Fruit fly (Drosophila melanogaster) whole organism, embryonic: Measurements from ENCODE around the gene ImpL1.

ENCODE experiments used
- Atf6 ChIP-seq: fragments of 200-800 bp; sonication (Bioruptor generic); IDR thresholded peaks from 2 replicates; pipeline ENCODE4 v1.3.6; 2022; ENCODE audit warnings: missing biosample characterization, missing genetic modification characterization
- BtbVII ChIP-seq: fragments of 200-800 bp; sonication (Bioruptor generic); optimal IDR thresholded peaks from 3 replicates; lab custom pipeline; 2017; ENCODE audit warnings: missing biosample characterization, mild to moderate bottlenecking, missing genetic modification characterization
- CG10366 ChIP-seq: fragments of 200-800 bp; sonication (Bioruptor generic); IDR thresholded peaks from 2 replicates; pipeline ENCODE4 v1.3.6; 2022; ENCODE audit warnings: missing biosample characterization, missing genetic modification characterization
- CG10431 ChIP-seq: fragments of 200-800 bp; sonication (Bioruptor generic); optimal IDR thresholded peaks from 3 replicates; lab custom pipeline; 2018; ENCODE audit warnings: missing biosample characterization, mild to moderate bottlenecking, missing genetic modification characterization
- CG10565 ChIP-seq: fragments of 200-800 bp; sonication (Bioruptor generic); optimal IDR thresholded peaks from 3 replicates; lab custom pipeline; 2016; ENCODE audit warnings: missing biosample characterization, mild to moderate bottlenecking, missing genetic modification characterization
- CG11504 ChIP-seq: fragments of 200-800 bp; sonication (Bioruptor generic); optimal IDR thresholded peaks from 3 replicates; lab custom pipeline; 2019; ENCODE audit warnings: missing biosample characterization, mild to moderate bottlenecking, missing genetic modification characterization, moderate library complexity
- CG11723 ChIP-seq: fragments of 200-800 bp; sonication (Bioruptor generic); optimal IDR thresholded peaks from 2 replicates; lab custom pipeline; 2017; ENCODE audit warnings: missing biosample characterization, mild to moderate bottlenecking, missing genetic modification characterization
- CG14860 ChIP-seq: fragments of 200-800 bp; sonication (Bioruptor generic); IDR thresholded peaks from 3 replicates; pipeline ENCODE4 v1.3.6; 2022; ENCODE audit warnings: missing biosample characterization, missing genetic modification characterization; ENCODE audit not compliant: partially characterized antibody
- CG15514 ChIP-seq: fragments of 200-800 bp; sonication (Bioruptor generic); optimal IDR thresholded peaks from 3 replicates; lab custom pipeline; 2017; ENCODE audit warnings: missing biosample characterization, missing genetic modification characterization, mild to moderate bottlenecking, moderate library complexity, missing genetic modification reagents
- CG1603 ChIP-seq: fragments of 200-800 bp; sonication (Bioruptor generic); optimal IDR thresholded peaks from 2 replicates; lab custom pipeline; 2019; ENCODE audit warnings: missing biosample characterization, mild to moderate bottlenecking, missing genetic modification characterization, moderate library complexity
- CG1647 ChIP-seq: fragments of 200-800 bp; sonication (Bioruptor generic); optimal IDR thresholded peaks from 3 replicates; lab custom pipeline; 2016; ENCODE audit warnings: missing biosample characterization, missing genetic modification characterization
- CG17361 ChIP-seq: fragments of 200-800 bp; sonication (Bioruptor generic); IDR thresholded peaks from 3 replicates; pipeline ENCODE4 v1.3.6; 2022; ENCODE audit warnings: missing biosample characterization, missing genetic modification characterization
- CG2116 ChIP-seq: fragments of 200-800 bp; sonication (Bioruptor generic); optimal IDR thresholded peaks from 3 replicates; lab custom pipeline; 2018; ENCODE audit warnings: missing biosample characterization, mild to moderate bottlenecking, missing genetic modification characterization
- CG32532 ChIP-seq: fragments of 200-800 bp; sonication (Bioruptor generic); IDR thresholded peaks from 2 replicates; pipeline ENCODE4 v1.3.6; 2022; ENCODE audit warnings: missing biosample characterization, missing genetic modification characterization
- CG4424 ChIP-seq: fragments of 200-800 bp; sonication (Bioruptor generic); optimal IDR thresholded peaks from 3 replicates; lab custom pipeline; 2016; ENCODE audit warnings: missing biosample characterization, missing genetic modification characterization
- CG5953 ChIP-seq: fragments of 200-800 bp; sonication (Bioruptor generic); IDR thresholded peaks from 2 replicates; pipeline ENCODE4 v1.3.6; 2022; ENCODE audit warnings: missing biosample characterization, missing genetic modification characterization
- CG6689 ChIP-seq: fragments of 200-800 bp; sonication (Bioruptor generic); IDR thresholded peaks from 2 replicates; pipeline ENCODE4 v1.3.6; 2022; ENCODE audit warnings: missing biosample characterization, missing genetic modification characterization
- CG7963 ChIP-seq: fragments of 200-800 bp; sonication (Bioruptor generic); IDR thresholded peaks from 3 replicates; pipeline ENCODE4 v1.3.6; 2022; ENCODE audit warnings: missing biosample characterization, missing genetic modification characterization; ENCODE audit not compliant: partially characterized antibody
- CG8281 ChIP-seq: fragments of 200-800 bp; sonication (Bioruptor generic); optimal IDR thresholded peaks from 2 replicates; lab custom pipeline; 2018; ENCODE audit warnings: missing biosample characterization, mild to moderate bottlenecking, missing genetic modification characterization, moderate library complexity
- CG9727 ChIP-seq: fragments of 200-800 bp; sonication (Bioruptor generic); optimal IDR thresholded peaks from 3 replicates; lab custom pipeline; 2017; ENCODE audit warnings: missing biosample characterization, mild to moderate bottlenecking, missing genetic modification characterization
- CG9817 ChIP-seq: fragments of 200-800 bp; sonication (Bioruptor generic); optimal IDR thresholded peaks from 2 replicates; lab custom pipeline; 2018; ENCODE audit warnings: missing biosample characterization, mild to moderate bottlenecking, missing genetic modification characterization, moderate library complexity
- CG9876 ChIP-seq: fragments of 200-800 bp; sonication (Bioruptor generic); optimal IDR thresholded peaks from 2 replicates; lab custom pipeline; 2016; ENCODE audit warnings: missing biosample characterization, missing genetic modification characterization
- H15 ChIP-seq: fragments of 200-800 bp; sonication (Bioruptor generic); IDR thresholded peaks from 3 replicates; pipeline ENCODE4 v1.3.6; 2022; ENCODE audit warnings: missing biosample characterization, missing genetic modification characterization
- HLH4C ChIP-seq: fragments of 200-800 bp; sonication (Bioruptor generic); IDR thresholded peaks from 3 replicates; pipeline ENCODE4 v1.3.6; 2022; ENCODE audit warnings: missing biosample characterization, missing genetic modification characterization; ENCODE audit not compliant: partially characterized antibody
- HmgD ChIP-seq: fragments of 200-800 bp; sonication (Bioruptor generic); optimal IDR thresholded peaks from 3 replicates; lab custom pipeline; 2016; ENCODE audit warnings: missing biosample characterization, missing genetic modification characterization
- MESR4 ChIP-seq: fragments of 200-800 bp; sonication (Bioruptor generic); optimal IDR thresholded peaks from 2 replicates; lab custom pipeline; 2018; ENCODE audit warnings: missing biosample characterization, mild to moderate bottlenecking, missing genetic modification characterization, moderate library complexity
- MTF-1 ChIP-seq: fragments of 200-800 bp; sonication (Bioruptor generic); optimal IDR thresholded peaks from 2 replicates; lab custom pipeline; 2018; ENCODE audit warnings: missing biosample characterization, mild to moderate bottlenecking, missing genetic modification characterization, borderline replicate concordance
- Med ChIP-seq: fragments of 200-800 bp; sonication (Bioruptor generic); peaks from one replicate; lab custom pipeline; 2016; ENCODE audit warnings: missing biosample characterization, missing genetic modification characterization, mild to moderate bottlenecking, inconsistent platforms, moderate library complexity
- Nf-YC ChIP-seq: fragments of 200-800 bp; optimal IDR thresholded peaks from 3 replicates; lab custom pipeline; 2019; ENCODE audit warnings: missing biosample characterization, mild to moderate bottlenecking, missing genetic modification characterization, moderate library complexity
- NfI ChIP-seq: fragments of 200-800 bp; sonication (Bioruptor generic); optimal IDR thresholded peaks from 3 replicates; lab custom pipeline; 2018; ENCODE audit warnings: missing biosample characterization, mild to moderate bottlenecking, missing genetic modification characterization, moderate library complexity
- Rx ChIP-seq: fragments of 200-800 bp; sonication (Bioruptor generic); IDR thresholded peaks from 2 replicates; pipeline ENCODE4 v1.3.6; 2022; ENCODE audit warnings: missing biosample characterization, missing genetic modification characterization
- Sry-δ ChIP-seq: fragments of 200-800 bp; sonication (Bioruptor generic); optimal IDR thresholded peaks from 2 replicates; lab custom pipeline; 2016; ENCODE audit warnings: missing biosample characterization, missing genetic modification characterization
- Ssrp ChIP-seq: fragments of 200-800 bp; sonication (Bioruptor generic); optimal IDR thresholded peaks from 2 replicates; lab custom pipeline; 2018; ENCODE audit warnings: missing biosample characterization, mild to moderate bottlenecking, missing genetic modification characterization, moderate library complexity
- ap ChIP-seq: fragments of 200-800 bp; sonication (Bioruptor generic); IDR thresholded peaks from 2 replicates; pipeline ENCODE4 v1.3.6; 2022; ENCODE audit warnings: missing biosample characterization, missing genetic modification characterization
- ara ChIP-seq: fragments of 200-800 bp; sonication (Bioruptor generic); IDR thresholded peaks from 2 replicates; pipeline ENCODE4 v1.3.6; 2022; ENCODE audit warnings: missing biosample characterization, missing genetic modification characterization
- bsh ChIP-seq, 2 experiments: fragments of 200-800 bp; sonication (Bioruptor generic); optimal IDR thresholded peaks; 2 replicates each; lab custom pipeline; 2017 to 2018; ENCODE audit warnings: mild to moderate bottlenecking in 2 of 2, missing biosample characterization in 2 of 2, missing genetic modification characterization in 2 of 2, moderate library complexity in 1 of 2
- cad ChIP-seq: fragments of >200 bp; optimal IDR thresholded peaks from 2 replicates; lab custom pipeline; 2017; ENCODE audit warnings: missing biosample characterization, missing genetic modification characterization
- gsb ChIP-seq: fragments of 200-800 bp; sonication (Bioruptor generic); IDR thresholded peaks from 2 replicates; pipeline ENCODE4 v1.3.6; 2022; ENCODE audit warnings: missing biosample characterization, missing genetic modification characterization
- hbn ChIP-seq: fragments of 200-800 bp; sonication (Bioruptor generic); IDR thresholded peaks from 2 replicates; pipeline ENCODE4 v1.3.6; 2022; ENCODE audit warnings: missing biosample characterization, missing genetic modification characterization; ENCODE audit not compliant: partially characterized antibody
- her ChIP-seq: fragments of 200-800 bp; sonication (Bioruptor generic); optimal IDR thresholded peaks from 2 replicates; lab custom pipeline; 2016; ENCODE audit warnings: missing biosample characterization, missing genetic modification characterization
- ken ChIP-seq: fragments of 200-800 bp; sonication (Bioruptor generic); IDR thresholded peaks from 3 replicates; pipeline ENCODE4 v1.3.6; 2022; ENCODE audit warnings: missing biosample characterization, missing genetic modification characterization
- mam ChIP-seq: fragments of 200-800 bp; sonication (Bioruptor generic); optimal IDR thresholded peaks from 3 replicates; lab custom pipeline; 2016; ENCODE audit warnings: missing biosample characterization, missing genetic modification characterization
- odd ChIP-seq: fragments of 200-800 bp; sonication (Bioruptor generic); optimal IDR thresholded peaks from 2 replicates; lab custom pipeline; 2017; ENCODE audit warnings: missing biosample characterization, mild to moderate bottlenecking, missing genetic modification characterization
- pita ChIP-seq: fragments of 200-800 bp; sonication (Bioruptor generic); optimal IDR thresholded peaks from 2 replicates; lab custom pipeline; 2017; ENCODE audit warnings: missing biosample characterization, mild to moderate bottlenecking, missing genetic modification characterization
- scrt ChIP-seq: fragments of 200-800 bp; sonication (Bioruptor generic); optimal IDR thresholded peaks from 2 replicates; lab custom pipeline; 2018; ENCODE audit warnings: missing biosample characterization, mild to moderate bottlenecking, missing genetic modification characterization, moderate library complexity
- sna ChIP-seq: fragments of 200-800 bp; sonication (Bioruptor generic); IDR thresholded peaks from 2 replicates; pipeline ENCODE4 v1.3.6; 2022; ENCODE audit warnings: missing biosample characterization, missing genetic modification characterization; ENCODE audit not compliant: partially characterized antibody
- ssp ChIP-seq: fragments of 200-800 bp; sonication (Bioruptor generic); IDR thresholded peaks from 2 replicates; pipeline ENCODE4 v1.3.6; 2022; ENCODE audit warnings: missing biosample characterization, missing genetic modification characterization
- sug ChIP-seq: fragments of 200-800 bp; optimal IDR thresholded peaks from 2 replicates; lab custom pipeline; 2019; ENCODE audit warnings: missing biosample characterization, mild to moderate bottlenecking, missing genetic modification characterization, moderate library complexity
- toy ChIP-seq: fragments of 200-800 bp; sonication (Bioruptor generic); IDR thresholded peaks from 2 replicates; pipeline ENCODE4 v1.3.6; 2022; ENCODE audit warnings: missing biosample characterization, missing genetic modification characterization
- vfl ChIP-seq: fragments of 200-800 bp; sonication (Bioruptor generic); optimal IDR thresholded peaks from 2 replicates; lab custom pipeline; 2016; ENCODE audit warnings: missing biosample characterization, missing genetic modification characterization
- wor ChIP-seq: fragments of 200-800 bp; sonication (Bioruptor generic); IDR thresholded peaks from 2 replicates; pipeline ENCODE4 v1.3.6; 2022; ENCODE audit warnings: missing biosample characterization, missing genetic modification characterization
- yki ChIP-seq: fragments of >200 bp; optimal IDR thresholded peaks from 3 replicates; lab custom pipeline; 2018

ImpL1 gene

DNA sequence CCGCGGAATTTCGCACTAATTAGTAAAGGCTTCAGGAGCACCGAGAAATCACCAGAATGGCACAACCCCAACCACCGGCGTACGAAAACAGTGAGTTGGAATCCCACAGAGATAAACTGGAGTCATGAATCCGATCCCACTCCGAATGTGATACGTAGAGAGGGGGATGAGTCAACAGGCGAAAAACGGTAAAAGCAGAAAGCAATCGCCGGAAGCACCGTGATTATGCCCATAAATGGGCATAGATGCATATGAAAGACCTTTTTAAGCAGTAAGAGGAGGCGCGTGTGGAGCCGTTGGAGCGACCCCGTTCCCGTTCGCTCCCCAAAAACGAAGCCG is 30.3 kb downstream of the ImpL1 start (continued):
- TF ChIP-seq CG9817 (tag; lab: Kevin White, UChicago), result no peak
- no peak for TF ChIP-seq NfI
- no peak for TF ChIP-seq CG11723 (GFP tag; lab: Kevin White, UChicago)
- peak; percentile 15 for TF ChIP-seq scrt (GFP tag; lab: Kevin White, UChicago)
- no peak for TF ChIP-seq gsb (GFP tag; lab: Robert Waterston, UW)
- TF ChIP-seq CG9727, result no peak
- no peak for TF ChIP-seq Ssrp (tag; lab: Kevin White, UChicago)
- peak; percentile 52 for TF ChIP-seq Med (GFP tag; lab: Kevin White, UChicago)
- TF ChIP-seq CG8281, result no peak
- TF ChIP-seq cad, result no peak
- TF ChIP-seq CG11504 (tag; lab: Kevin White, UChicago), result no peak
- no peak for TF ChIP-seq ap
- TF ChIP-seq HLH4C, result 0 out of 3 replicates have a peak, but pooled peaks have one; percentile 3
- TF ChIP-seq CG10366 (GFP tag; lab: Robert Waterston, UW), result no peak
- no peak for TF ChIP-seq CG32532 (GFP tag; lab: Robert Waterston, UW)
- no peak; the same call in 1 of the 3 replicates for TF ChIP-seq CG14860 (GFP tag; lab: Robert Waterston, UW)
- TF ChIP-seq HmgD (GFP tag; lab: Kevin White, UChicago), result no peak
- no peak for TF ChIP-seq Nf-YC (tag; lab: Kevin White, UChicago)
- no peak for TF ChIP-seq H15 (GFP tag; lab: Robert Waterston, UW)
- no peak for TF ChIP-seq CG2116 (GFP tag; lab: Kevin White, UChicago)
- 0 out of 2 replicates have a peak, but pooled peaks have one; percentile 0 for TF ChIP-seq hbn
- TF ChIP-seq ara, result no peak
- peak; percentile 20 for TF ChIP-seq Sry-δ (GFP tag; lab: Kevin White, UChicago)
- TF ChIP-seq CG17361 (GFP tag; lab: Robert Waterston, UW), result no peak
- TF ChIP-seq yki, result no peak
- no peak for TF ChIP-seq CG9876 (GFP tag; lab: Kevin White, UChicago)
- no peak for TF ChIP-seq her (GFP tag; lab: Kevin White, UChicago)
- TF ChIP-seq bsh (GFP tag; optimal IDR thresholded peaks at IDR 0.05; lab: Kevin White, UChicago), result no peak
- no peak for TF ChIP-seq CG1603 (tag; lab: Kevin White, UChicago)
- no peak for TF ChIP-seq mam (GFP tag; lab: Kevin White, UChicago)
- TF ChIP-seq sna (GFP tag; lab: Robert Waterston, UW), result no peak
- no peak for TF ChIP-seq Rx
- no peak for TF ChIP-seq CG4424 (GFP tag; lab: Kevin White, UChicago)
- TF ChIP-seq odd, result no peak
- TF ChIP-seq ssp (GFP tag; lab: Robert Waterston, UW), result no peak
- no peak for TF ChIP-seq CG5953 (GFP tag; lab: Robert Waterston, UW)
- TF ChIP-seq ken (GFP tag; lab: Robert Waterston, UW), result 0 out of 3 replicates have a peak, but pooled peaks have one; percentile 20
- no peak for TF ChIP-seq wor (GFP tag; lab: Robert Waterston, UW)
- TF ChIP-seq MESR4 (GFP tag; lab: Kevin White, UChicago), result peak; percentile 61
- no peak for TF ChIP-seq sug
- no peak for TF ChIP-seq CG7963 (GFP tag; lab: Robert Waterston, UW)
- TF ChIP-seq MTF-1 (GFP tag; lab: Kevin White, UChicago), result no peak
- no peak for TF ChIP-seq BtbVII (GFP tag; lab: Kevin White, UChicago)
- TF ChIP-seq CG6689, result no peak
- TF ChIP-seq pita (GFP tag; lab: Kevin White, UChicago), result no peak
- TF ChIP-seq toy (GFP tag; lab: Robert Waterston, UW), result no peak
- TF ChIP-seq vfl (GFP tag; lab: Kevin White, UChicago), result no peak
- TF ChIP-seq CG10565 (GFP tag; lab: Kevin White, UChicago), result no peak
- no peak for TF ChIP-seq CG10431 (GFP tag; lab: Kevin White, UChicago)
- no peak for TF ChIP-seq CG1647 (GFP tag; lab: Kevin White, UChicago)
- no peak for TF ChIP-seq CG15514
- TF ChIP-seq Atf6 (GFP tag; lab: Robert Waterston, UW), result no peak
